Fruit fly (Drosophila melanogaster) whole organism, embryonic: Measurements from ENCODE around the gene CG7213.

ENCODE experiments used
- CG10431 ChIP-seq: fragments of 200-800 bp; sonication (Bioruptor generic); optimal IDR thresholded peaks from 3 replicates; lab custom pipeline; 2018; ENCODE audit warnings: missing biosample characterization, mild to moderate bottlenecking, missing genetic modification characterization
- CG10543 ChIP-seq: fragments of 200-800 bp; sonication (Bioruptor generic); optimal IDR thresholded peaks from 3 replicates; lab custom pipeline; 2017; ENCODE audit warnings: missing biosample characterization, mild to moderate bottlenecking, missing genetic modification characterization, moderate library complexity
- CG10654 ChIP-seq: fragments of 200-800 bp; sonication (Bioruptor generic); optimal IDR thresholded peaks from 2 replicates; lab custom pipeline; 2016; ENCODE audit warnings: missing biosample characterization, missing genetic modification characterization
- CG12391 ChIP-seq: fragments of 200-800 bp; sonication (Bioruptor generic); optimal IDR thresholded peaks from 3 replicates; lab custom pipeline; 2018; ENCODE audit warnings: missing biosample characterization, mild to moderate bottlenecking, missing genetic modification characterization, moderate library complexity
- CG12744 ChIP-seq: fragments of 200-800 bp; sonication (Bioruptor generic); optimal IDR thresholded peaks from 2 replicates; lab custom pipeline; 2016; ENCODE audit warnings: missing biosample characterization, missing genetic modification characterization
- CG13123 ChIP-seq: fragments of 200-800 bp; sonication (Bioruptor generic); optimal IDR thresholded peaks from 2 replicates; lab custom pipeline; 2016; ENCODE audit warnings: missing biosample characterization, missing genetic modification characterization
- CG13296 ChIP-seq: fragments of 200-800 bp; sonication (Bioruptor generic); optimal IDR thresholded peaks from 3 replicates; lab custom pipeline; 2018; ENCODE audit warnings: missing biosample characterization, mild to moderate bottlenecking, missing genetic modification characterization
- CG14667 ChIP-seq: fragments of 200-800 bp; sonication (Bioruptor generic); IDR thresholded peaks from 2 replicates; pipeline ENCODE4 v1.3.6; 2022; ENCODE audit warnings: missing biosample characterization, missing genetic modification characterization
- CG14710 ChIP-seq: fragments of 200-800 bp; sonication (Bioruptor generic); optimal IDR thresholded peaks from 3 replicates; lab custom pipeline; 2019; ENCODE audit warnings: missing biosample characterization, mild to moderate bottlenecking, missing genetic modification characterization, moderate library complexity
- CG15514 ChIP-seq: fragments of 200-800 bp; sonication (Bioruptor generic); optimal IDR thresholded peaks from 3 replicates; lab custom pipeline; 2017; ENCODE audit warnings: missing biosample characterization, missing genetic modification characterization, mild to moderate bottlenecking, moderate library complexity, missing genetic modification reagents
- CG1603 ChIP-seq: fragments of 200-800 bp; sonication (Bioruptor generic); optimal IDR thresholded peaks from 2 replicates; lab custom pipeline; 2019; ENCODE audit warnings: missing biosample characterization, mild to moderate bottlenecking, missing genetic modification characterization, moderate library complexity
- CG1647 ChIP-seq: fragments of 200-800 bp; sonication (Bioruptor generic); optimal IDR thresholded peaks from 3 replicates; lab custom pipeline; 2016; ENCODE audit warnings: missing biosample characterization, missing genetic modification characterization
- CG18476 ChIP-seq: fragments of 200-800 bp; sonication (Bioruptor generic); optimal IDR thresholded peaks from 2 replicates; lab custom pipeline; 2016; ENCODE audit warnings: missing biosample characterization, mild to moderate bottlenecking, missing genetic modification characterization
- CG2120 ChIP-seq: fragments of 200-800 bp; sonication (Bioruptor generic); optimal IDR thresholded peaks from 3 replicates; lab custom pipeline; 2016; ENCODE audit warnings: missing biosample characterization, missing genetic modification characterization
- CG2712 ChIP-seq: fragments of 200-800 bp; optimal IDR thresholded peaks from 3 replicates; lab custom pipeline; 2019; ENCODE audit warnings: missing biosample characterization, mild to moderate bottlenecking, missing genetic modification characterization, moderate library complexity
- CG34376 ChIP-seq: fragments of 200-800 bp; sonication (Bioruptor generic); optimal IDR thresholded peaks from 2 replicates; lab custom pipeline; 2018; ENCODE audit warnings: missing biosample characterization, mild to moderate bottlenecking, missing genetic modification characterization
- CG43689 ChIP-seq: fragments of 200-800 bp; sonication (Bioruptor generic); IDR thresholded peaks from 2 replicates; pipeline ENCODE4 v1.3.6; 2022; ENCODE audit warnings: missing biosample characterization, missing genetic modification characterization
- CG6272 ChIP-seq: fragments of 200-800 bp; sonication (Bioruptor generic); IDR thresholded peaks from 2 replicates; pipeline ENCODE4 v1.3.6; 2022; ENCODE audit warnings: missing biosample characterization, missing genetic modification characterization
- CG7271 ChIP-seq: fragments of 200-800 bp; sonication (Bioruptor generic); optimal IDR thresholded peaks from 2 replicates; lab custom pipeline; 2018; ENCODE audit warnings: missing biosample characterization, mild to moderate bottlenecking, missing genetic modification characterization, moderate library complexity
- CG7963 ChIP-seq: fragments of 200-800 bp; sonication (Bioruptor generic); IDR thresholded peaks from 3 replicates; pipeline ENCODE4 v1.3.6; 2022; ENCODE audit warnings: missing biosample characterization, missing genetic modification characterization; ENCODE audit not compliant: partially characterized antibody
- CG9876 ChIP-seq: fragments of 200-800 bp; sonication (Bioruptor generic); optimal IDR thresholded peaks from 2 replicates; lab custom pipeline; 2016; ENCODE audit warnings: missing biosample characterization, missing genetic modification characterization
- Dbx ChIP-seq: fragments of 200-800 bp; sonication (Bioruptor generic); IDR thresholded peaks from 3 replicates; pipeline ENCODE4 v1.3.6; 2022; ENCODE audit warnings: missing biosample characterization, missing genetic modification characterization
- Fer2 ChIP-seq: fragments of 200-800 bp; sonication (Bioruptor generic); optimal IDR thresholded peaks from 2 replicates; lab custom pipeline; 2018; ENCODE audit warnings: missing biosample characterization, mild to moderate bottlenecking, missing genetic modification characterization, moderate library complexity
- Gug ChIP-seq: fragments of 200-800 bp; sonication (Bioruptor generic); IDR thresholded peaks from 4 replicates; pipeline ENCODE4 v1.3.6; 2022; ENCODE audit warnings: missing biosample characterization, missing genetic modification characterization
- Med ChIP-seq: fragments of 200-800 bp; sonication (Bioruptor generic); peaks from one replicate; lab custom pipeline; 2016; ENCODE audit warnings: missing biosample characterization, missing genetic modification characterization, mild to moderate bottlenecking, inconsistent platforms, moderate library complexity
- Mrtf ChIP-seq: fragments of 200-800 bp; sonication (Bioruptor generic); IDR thresholded peaks from 3 replicates; pipeline ENCODE4 v1.3.6; 2022; ENCODE audit warnings: missing biosample characterization, missing genetic modification characterization
- NC2α ChIP-seq: fragments of 200-800 bp; sonication (Bioruptor generic); optimal IDR thresholded peaks from 2 replicates; lab custom pipeline; 2016; ENCODE audit warnings: missing biosample characterization, missing genetic modification characterization
- NfI ChIP-seq: fragments of 200-800 bp; sonication (Bioruptor generic); optimal IDR thresholded peaks from 3 replicates; lab custom pipeline; 2018; ENCODE audit warnings: missing biosample characterization, mild to moderate bottlenecking, missing genetic modification characterization, moderate library complexity
- Six4 ChIP-seq: fragments of 200-800 bp; sonication (Bioruptor generic); optimal IDR thresholded peaks from 2 replicates; lab custom pipeline; 2016; ENCODE audit warnings: missing biosample characterization, missing genetic modification characterization
- Sox100B ChIP-seq: fragments of 200-800 bp; sonication (Bioruptor generic); optimal IDR thresholded peaks from 3 replicates; lab custom pipeline; 2018; ENCODE audit warnings: missing biosample characterization, mild to moderate bottlenecking, missing genetic modification characterization
- Vsx1 ChIP-seq: fragments of 200-800 bp; sonication (Bioruptor generic); optimal IDR thresholded peaks from 2 replicates; lab custom pipeline; 2017; ENCODE audit warnings: missing biosample characterization, mild to moderate bottlenecking, missing genetic modification characterization, missing genetic modification reagents
- ase ChIP-seq: fragments of 200-800 bp; sonication (Bioruptor generic); IDR thresholded peaks from 3 replicates; pipeline ENCODE4 v1.3.6; 2022; ENCODE audit warnings: missing biosample characterization, missing genetic modification characterization
- btn ChIP-seq: fragments of 200-800 bp; sonication (Bioruptor generic); optimal IDR thresholded peaks from 2 replicates; lab custom pipeline; 2016; ENCODE audit warnings: missing biosample characterization, missing genetic modification characterization
- chn ChIP-seq: fragments of 200-800 bp; sonication (Bioruptor generic); optimal IDR thresholded peaks from 2 replicates; lab custom pipeline; 2016; ENCODE audit warnings: missing biosample characterization, missing genetic modification characterization
- crp ChIP-seq, 2 experiments: fragments of 200-800 bp; sonication (Bioruptor generic); optimal IDR thresholded peaks; 2 replicates in 1 of 2; 3 replicates in 1 of 2; lab custom pipeline; 2017; ENCODE audit warnings: missing biosample characterization in 2 of 2, missing genetic modification characterization in 2 of 2, mild to moderate bottlenecking in 1 of 2, moderate library complexity in 1 of 2
- dysf ChIP-seq: fragments of 200-800 bp; sonication (Bioruptor generic); IDR thresholded peaks from 3 replicates; pipeline ENCODE4 v1.3.6; 2022; ENCODE audit warnings: missing biosample characterization, missing genetic modification characterization
- gro ChIP-seq: fragments of 200-800 bp; sonication (Bioruptor generic); optimal IDR thresholded peaks from 2 replicates; lab custom pipeline; 2016; ENCODE audit warnings: missing biosample characterization, missing genetic modification characterization
- jumu ChIP-seq: fragments of 200-800 bp; sonication (Bioruptor generic); optimal IDR thresholded peaks from 3 replicates; lab custom pipeline; 2016; ENCODE audit warnings: missing biosample characterization, missing genetic modification characterization
- knrl ChIP-seq: fragments of 200-800 bp; sonication (Bioruptor generic); IDR thresholded peaks from 3 replicates; pipeline ENCODE4 v1.3.6; 2022; ENCODE audit warnings: missing biosample characterization, missing genetic modification characterization; ENCODE audit not compliant: partially characterized antibody
- nmo ChIP-seq: fragments of 200-800 bp; sonication (Bioruptor generic); optimal IDR thresholded peaks from 2 replicates; lab custom pipeline; 2018; ENCODE audit warnings: missing biosample characterization, mild to moderate bottlenecking, missing genetic modification characterization, moderate library complexity
- pho ChIP-seq: fragments of 200-800 bp; sonication (Bioruptor generic); optimal IDR thresholded peaks from 2 replicates; lab custom pipeline; 2016; ENCODE audit warnings: missing biosample characterization, missing genetic modification characterization
- repo ChIP-seq: fragments of 200-800 bp; sonication (Bioruptor generic); optimal IDR thresholded peaks from 2 replicates; lab custom pipeline; 2016; ENCODE audit warnings: missing biosample characterization, missing genetic modification characterization
- salm ChIP-seq: fragments of 200-800 bp; sonication (Bioruptor generic); optimal IDR thresholded peaks from 2 replicates; lab custom pipeline; 2018; ENCODE audit warnings: missing biosample characterization, mild to moderate bottlenecking, missing genetic modification characterization
- schlank ChIP-seq: fragments of 200-800 bp; sonication (Bioruptor generic); optimal IDR thresholded peaks from 2 replicates; lab custom pipeline; 2018; ENCODE audit warnings: missing biosample characterization, mild to moderate bottlenecking, missing genetic modification characterization
- sd ChIP-seq: fragments of 200-800 bp; sonication (Bioruptor generic); optimal IDR thresholded peaks from 3 replicates; lab custom pipeline; 2018; ENCODE audit warnings: missing biosample characterization, mild to moderate bottlenecking, missing genetic modification characterization, moderate library complexity
- sim ChIP-seq: fragments of 200-800 bp; sonication (Bioruptor generic); IDR thresholded peaks from 2 replicates; pipeline ENCODE4 v1.3.6; 2022; ENCODE audit warnings: missing biosample characterization, missing genetic modification characterization
- sna ChIP-seq: fragments of 200-800 bp; sonication (Bioruptor generic); IDR thresholded peaks from 2 replicates; pipeline ENCODE4 v1.3.6; 2022; ENCODE audit warnings: missing biosample characterization, missing genetic modification characterization; ENCODE audit not compliant: partially characterized antibody
- ssp ChIP-seq: fragments of 200-800 bp; sonication (Bioruptor generic); IDR thresholded peaks from 2 replicates; pipeline ENCODE4 v1.3.6; 2022; ENCODE audit warnings: missing biosample characterization, missing genetic modification characterization
- tll ChIP-seq, 2 experiments: fragments of 200-800 bp in 1 of 2; fragments of >200 bp in 1 of 2; sonication (Bioruptor generic) in 1 of 2; optimal IDR thresholded peaks; 2 replicates each; lab custom pipeline; 2017 to 2019; ENCODE audit warnings: missing biosample characterization in 2 of 2, missing genetic modification characterization in 2 of 2, mild to moderate bottlenecking in 1 of 2, moderate library complexity in 1 of 2

CG7213 gene

DNA sequence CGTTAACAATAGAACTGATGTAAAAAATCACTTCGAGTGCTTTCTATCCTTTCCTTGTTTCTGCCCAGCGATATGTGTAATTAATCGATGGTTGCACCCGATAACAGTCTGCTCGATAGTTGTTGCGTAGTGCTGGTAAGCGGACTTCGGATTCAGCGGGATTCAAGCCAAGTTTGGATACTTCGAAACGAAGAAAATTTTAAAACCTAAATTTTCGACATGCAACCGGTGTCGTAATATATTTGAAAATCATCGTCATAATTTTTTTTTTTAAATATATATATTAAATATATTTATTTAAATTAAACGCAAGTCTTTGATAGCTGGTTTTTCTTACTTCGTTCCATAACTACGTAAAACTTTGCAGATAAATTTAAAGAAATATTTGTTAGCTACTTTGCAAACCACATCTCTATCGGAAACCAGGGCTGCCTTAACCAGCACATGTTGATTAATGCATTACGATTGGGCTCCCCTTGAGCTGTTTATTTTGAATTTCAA lies 42.6 kb downstream of the CG7213 start, which contains the start of the genes UbcE2M and Dhps (continued):
- TF ChIP-seq Sox100B (GFP tag; lab: Kevin White, UChicago) (no peak), CG34376 (GFP tag; lab: Kevin White, UChicago) (peak; percentile 11), CG2120 (GFP tag; lab: Kevin White, UChicago) (peak; percentile 82), CG1647 (GFP tag; lab: Kevin White, UChicago) (peak; percentile 9), repo (GFP tag; lab: Kevin White, UChicago) (no peak), Mrtf (GFP tag; lab: Robert Waterston, UW) (peak; percentile 59; the same call in 2 of the 3 replicates), CG18476 (peak; percentile 14), CG6272 (GFP tag; lab: Robert Waterston, UW) (peak; percentile 81), schlank (tag; lab: Kevin White, UChicago) (peak; percentile 6), knrl (GFP tag; lab: Robert Waterston, UW) (peak; percentile 83), jumu (GFP tag; lab: Kevin White, UChicago) (peak; percentile 43), CG12744 (GFP tag; lab: Kevin White, UChicago) (peak; percentile 11), CG10431 (GFP tag; lab: Kevin White, UChicago) (peak; percentile 48), chn (GFP tag; lab: Kevin White, UChicago) (peak; percentile 41), tll (GFP tag; optimal IDR thresholded peaks at IDR 0.05; lab: Kevin White, UChicago) (no peak), CG13123 (GFP tag; lab: Kevin White, UChicago) (peak; percentile 59), CG1603 (tag; lab: Kevin White, UChicago) (no peak), Vsx1 (GFP tag; lab: Kevin White, UChicago) (no peak), pho (peak; percentile 48), NfI (peak; percentile 77), CG10543 (GFP tag; lab: Kevin White, UChicago) (peak; percentile 87), Six4 (GFP tag; lab: Kevin White, UChicago) (peak; percentile 31), sim (no peak), Dbx (GFP tag; lab: Robert Waterston, UW) (peak; percentile 85), CG7963 (GFP tag; lab: Robert Waterston, UW) (peak; percentile 63; the same call in 2 of the 3 replicates), sd (tag; lab: Kevin White, UChicago) (no peak), gro (GFP tag; lab: Kevin White, UChicago) (no peak), salm (tag; lab: Kevin White, UChicago) (no peak), CG2712 (tag; lab: Kevin White, UChicago) (peak; percentile 75), dysf (GFP tag; lab: Robert Waterston, UW) (peak; percentile 75; the same call in 2 of the 3 replicates), crp (GFP tag; optimal IDR thresholded peaks at IDR 0.05; lab: Kevin White, UChicago) (peak in 1 of 2 experiments; percentile 60), CG12391 (tag; lab: Kevin White, UChicago) (peak; percentile 87), nmo (GFP tag; lab: Kevin White, UChicago) (peak; percentile 80), NC2α (no peak), CG13296 (GFP tag; lab: Kevin White, UChicago) (peak; percentile 72), Med (peak; percentile 89), CG14667 (GFP tag; lab: Robert Waterston, UW) (peak; percentile 60), CG43689 (GFP tag; lab: Robert Waterston, UW) (no peak), ssp (GFP tag; lab: Robert Waterston, UW) (peak; percentile 74), CG7271 (tag; lab: Kevin White, UChicago) (peak; percentile 39), btn (GFP tag; lab: Kevin White, UChicago) (no peak), ase (peak; percentile 38; the same call in 1 of the 3 replicates), CG14710 (peak; percentile 85), CG9876 (GFP tag; lab: Kevin White, UChicago) (peak; percentile 67), CG15514 (GFP tag; lab: Kevin White, UChicago) (peak; percentile 75), sna (GFP tag; lab: Robert Waterston, UW) (peak; percentile 60), Gug (peak; percentile 72; the same call in 2 of the 4 replicates), CG10654 (peak; percentile 57), Fer2 (tag; lab: Kevin White, UChicago) (peak; percentile 76)
